Fruit fly (Drosophila melanogaster): ENCODE measurements around the gene CG9395.

DNA sequence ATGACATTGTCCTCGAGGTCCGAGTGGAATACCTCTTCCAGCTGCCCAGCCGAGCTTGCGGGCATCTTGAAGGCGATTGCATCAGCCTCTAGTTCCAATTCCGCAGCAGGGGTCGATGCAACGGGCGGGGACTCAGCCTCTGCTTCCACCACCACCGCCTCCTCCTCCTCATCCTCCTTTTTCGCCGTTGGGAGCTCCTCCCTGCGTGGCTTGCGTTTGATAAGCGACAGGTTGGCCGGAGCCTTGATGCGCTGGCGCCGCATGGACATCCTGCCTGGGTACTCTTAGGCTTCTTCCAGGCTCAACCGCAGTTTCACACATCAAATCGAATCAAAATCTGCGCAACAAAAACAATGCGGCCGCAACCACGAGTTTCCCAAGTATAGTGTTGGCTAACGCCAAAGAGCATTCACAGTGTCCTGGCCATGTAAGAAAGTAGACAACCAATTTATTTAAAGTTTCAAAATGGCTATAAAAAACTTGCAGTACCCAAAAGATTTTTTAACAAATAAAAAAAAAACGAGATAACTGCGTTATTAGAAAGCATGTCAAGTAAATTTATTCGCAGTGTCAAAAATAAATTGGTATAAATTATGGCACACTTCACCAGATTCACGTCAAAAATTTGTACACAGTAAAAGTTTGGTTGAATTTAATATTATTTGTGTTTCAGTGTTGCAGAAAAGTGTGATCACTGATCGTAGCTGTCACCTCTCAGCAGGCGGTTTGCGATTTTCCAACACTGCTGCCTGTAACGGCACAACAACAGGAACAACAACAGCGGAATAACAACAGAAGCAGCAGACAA lies 18.8 kb upstream of the CG9395 start, which contains the start of the genes Bdp1 and CG6565:
- TF ChIP-seq psq (optimal IDR thresholded peaks at IDR 0.05) (no peak), pan (optimal IDR thresholded peaks at IDR 0.05) (no peak)

Measured in whole organism.